Worm (Caenorhabditis elegans): ENCODE data around the gene K07D4.4.

- TF ChIP-seq him-1 (tag; optimal IDR thresholded peaks at IDR 0.05): no peak
- TF ChIP-seq W03F9.2 (tag; optimal IDR thresholded peaks at IDR 0.05): no peak
These were observed 49.7 kb upstream of the K07D4.4 start for ce11 chrII:4081891-4082290.

Measured in whole organism, L4/young adult.